Fruit fly (Drosophila melanogaster) whole organism, wandering third instar larva: ENCODE measurements around the gene CG1324.
A peak's percentile ranks its signal among the peaks of the same experiment; 100 is the strongest.

Experiments
- Abd-B ChIP-seq: fragments of >200 bp; optimal IDR thresholded peaks from 2 replicates; lab custom pipeline; 2017; ENCODE audit warnings: missing biosample characterization, missing genetic modification characterization
- CG32264 ChIP-seq: fragments of 200-800 bp; sonication (Bioruptor generic); optimal IDR thresholded peaks from 2 replicates; lab custom pipeline; 2016; ENCODE audit warnings: missing biosample characterization, missing genetic modification characterization
- CG9705 ChIP-seq: fragments of 200-800 bp; sonication (Bioruptor generic); optimal IDR thresholded peaks from 2 replicates; lab custom pipeline; 2018; ENCODE audit warnings: missing biosample characterization, mild to moderate bottlenecking, missing genetic modification characterization
- CrebA ChIP-seq: fragments of 200-800 bp; sonication (Bioruptor generic); optimal IDR thresholded peaks from 2 replicates; lab custom pipeline; 2016; ENCODE audit warnings: missing biosample characterization, mild to moderate bottlenecking, missing genetic modification characterization, borderline replicate concordance
- Dfd ChIP-seq: fragments of >200 bp; optimal IDR thresholded peaks from 2 replicates; lab custom pipeline; 2017; ENCODE audit warnings: missing biosample characterization, missing genetic modification characterization
- GATAd ChIP-seq: sonication (Bioruptor generic); optimal IDR thresholded peaks from 2 replicates; lab custom pipeline; 2016; ENCODE audit warnings: missing biosample characterization, missing genetic modification characterization
- Hnf4 ChIP-seq: fragments of 200-800 bp; sonication (Bioruptor generic); optimal IDR thresholded peaks from 2 replicates; lab custom pipeline; 2016; ENCODE audit warnings: missing biosample characterization, mild to moderate bottlenecking, missing genetic modification characterization
- Hr78 ChIP-seq: fragments of >200 bp; optimal IDR thresholded peaks from 2 replicates; lab custom pipeline; 2017; ENCODE audit warnings: missing biosample characterization, missing genetic modification characterization
- Hr83 ChIP-seq: fragments of 200-300 bp; sonication (Bioruptor generic); optimal IDR thresholded peaks from 2 replicates; lab custom pipeline; 2016; ENCODE audit warnings: missing biosample characterization, mild to moderate bottlenecking, missing genetic modification characterization, moderate library complexity; ENCODE audit not compliant: poor library complexity, severe bottlenecking
- Jra ChIP-seq: sonication (Bioruptor generic); optimal IDR thresholded peaks from 2 replicates; lab custom pipeline; 2016; ENCODE audit warnings: missing biosample characterization, missing genetic modification characterization
- Mio ChIP-seq: sonication (Bioruptor generic); optimal IDR thresholded peaks from 2 replicates; lab custom pipeline; 2016; ENCODE audit warnings: missing biosample characterization, missing genetic modification characterization
- Myc ChIP-seq: fragments of >200 bp; optimal IDR thresholded peaks from 2 replicates; lab custom pipeline; 2017
- OdsH ChIP-seq: fragments of 200-800 bp; sonication (Bioruptor generic); optimal IDR thresholded peaks from 2 replicates; lab custom pipeline; 2016; ENCODE audit warnings: missing biosample characterization, mild to moderate bottlenecking, missing genetic modification characterization
- Vsx2 ChIP-seq: fragments of 200-300, 225-300 bp; sonication (Bioruptor generic); optimal IDR thresholded peaks from 2 replicates; lab custom pipeline; 2018; ENCODE audit warnings: missing biosample characterization, missing genetic modification characterization; ENCODE audit not compliant: partially characterized antibody
- br ChIP-seq: fragments of 200-800 bp; sonication (Bioruptor generic); optimal IDR thresholded peaks from 2 replicates; lab custom pipeline; 2016; ENCODE audit warnings: missing biosample characterization, missing genetic modification characterization
- brk ChIP-seq: fragments of 200-800 bp; sonication (Bioruptor generic); optimal IDR thresholded peaks from 2 replicates; lab custom pipeline; 2016; ENCODE audit warnings: missing biosample characterization, mild to moderate bottlenecking, missing genetic modification characterization
- dmrt93B ChIP-seq: fragments of 200-800 bp; sonication (Bioruptor generic); optimal IDR thresholded peaks from 2 replicates; lab custom pipeline; 2018; ENCODE audit warnings: missing biosample characterization, mild to moderate bottlenecking, missing genetic modification characterization
- dsf ChIP-seq: sonication (Bioruptor generic); optimal IDR thresholded peaks from 2 replicates; lab custom pipeline; 2016; ENCODE audit warnings: missing biosample characterization, missing genetic modification characterization, borderline replicate concordance
- ey ChIP-seq: fragments of 200-800 bp; sonication (Bioruptor generic); optimal IDR thresholded peaks from 2 replicates; lab custom pipeline; 2016; ENCODE audit warnings: missing biosample characterization, missing genetic modification characterization
- foxo ChIP-seq, 2 experiments: fragments of 200-800 bp; sonication (Bioruptor generic); optimal IDR thresholded peaks; 2 replicates in 1 of 2; 3 replicates in 1 of 2; lab custom pipeline; 2016 to 2017; ENCODE audit warnings: missing biosample characterization in 2 of 2, missing genetic modification characterization in 2 of 2
- fru ChIP-seq: fragments of 200-800 bp; sonication (Bioruptor generic); optimal IDR thresholded peaks from 3 replicates; lab custom pipeline; 2016; ENCODE audit warnings: missing biosample characterization, mild to moderate bottlenecking, missing genetic modification characterization
- h ChIP-seq: fragments of 200-800 bp; sonication (Bioruptor generic); optimal IDR thresholded peaks from 3 replicates; lab custom pipeline; 2016; ENCODE audit warnings: missing biosample characterization, mild to moderate bottlenecking, missing genetic modification characterization
- jim ChIP-seq: fragments of 175-275, 200-325 bp; sonication (Bioruptor generic); optimal IDR thresholded peaks from 2 replicates; lab custom pipeline; 2016; ENCODE audit warnings: missing biosample characterization, mild to moderate bottlenecking, missing genetic modification characterization
- lola ChIP-seq: fragments of >200 bp; optimal IDR thresholded peaks from 2 replicates; lab custom pipeline; 2017; ENCODE audit warnings: missing biosample characterization, missing genetic modification characterization
- pan ChIP-seq: fragments of >200 bp; optimal IDR thresholded peaks from 2 replicates; lab custom pipeline; 2017
- psq ChIP-seq: fragments of 200-800 bp; sonication (Bioruptor generic); optimal IDR thresholded peaks from 3 replicates; lab custom pipeline; 2017; ENCODE audit warnings: missing biosample characterization, mild to moderate bottlenecking, missing genetic modification characterization, moderate library complexity
- rgr ChIP-seq: fragments of 200-800 bp; sonication (Bioruptor generic); optimal IDR thresholded peaks from 3 replicates; lab custom pipeline; 2016; ENCODE audit warnings: missing biosample characterization, mild to moderate bottlenecking, missing genetic modification characterization
- sage ChIP-seq: fragments of 200-800 bp; sonication (Bioruptor generic); optimal IDR thresholded peaks from 2 replicates; lab custom pipeline; 2016; ENCODE audit warnings: missing biosample characterization, mild to moderate bottlenecking, missing genetic modification characterization
- sv ChIP-seq: fragments of 200-800 bp; sonication (Bioruptor generic); optimal IDR thresholded peaks from 3 replicates; lab custom pipeline; 2016; ENCODE audit warnings: missing biosample characterization, missing genetic modification characterization
- tai ChIP-seq: sonication (Bioruptor generic); optimal IDR thresholded peaks from 2 replicates; lab custom pipeline; 2016; ENCODE audit warnings: missing biosample characterization, missing genetic modification characterization
- usp ChIP-seq: fragments of >200 bp; optimal IDR thresholded peaks from 2 replicates; lab custom pipeline; 2017; ENCODE audit warnings: missing biosample characterization, missing genetic modification characterization
- woc ChIP-seq: sonication (Bioruptor generic); optimal IDR thresholded peaks from 2 replicates; lab custom pipeline; 2016; ENCODE audit warnings: missing biosample characterization, mild to moderate bottlenecking, missing genetic modification characterization

Gene CG1324

DNA sequence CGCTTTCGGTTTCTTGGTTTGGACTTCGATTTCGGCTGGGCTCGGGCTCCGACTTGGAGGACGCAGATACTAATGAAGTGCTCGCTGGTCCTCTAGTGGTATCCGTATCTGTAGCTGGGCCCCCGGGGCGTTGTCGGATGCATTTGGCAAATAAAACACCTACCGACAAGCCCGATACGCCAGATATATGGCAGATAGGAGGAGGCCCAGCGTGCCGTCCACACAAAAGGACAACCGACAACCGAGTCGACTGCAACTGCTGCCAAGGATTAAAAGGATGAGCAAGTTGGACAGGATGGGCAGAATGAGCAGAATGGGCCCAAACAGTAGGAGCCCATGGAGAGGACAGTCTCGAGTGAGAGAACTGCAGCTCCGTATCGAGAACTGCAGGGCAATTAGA is 3.8 kb upstream of the CG1324 start:
- TF ChIP-seq fru (GFP tag; lab: Kevin White, UChicago) (no peak), Hr83 (GFP tag; lab: Kevin White, UChicago) (no peak), Dfd (no peak), rgr (no peak), h (GFP tag; lab: Kevin White, UChicago) (no peak), Abd-B (GFP tag; lab: Kevin White, UChicago) (no peak), ey (GFP tag; lab: Kevin White, UChicago) (no peak), CrebA (GFP tag; lab: Kevin White, UChicago) (no peak), Hnf4 (no peak), Jra (GFP tag; lab: Kevin White, UChicago) (no peak), sage (GFP tag; lab: Kevin White, UChicago) (no peak), Mio (GFP tag; lab: Kevin White, UChicago) (no peak), CG32264 (no peak), dmrt93B (no peak), OdsH (GFP tag; lab: Kevin White, UChicago) (no peak), CG9705 (no peak), GATAd (no peak)

dm6 chrX:20731492-20731891 is 4.3 kb downstream of the CG1324 start:
- TF ChIP-seq lola (GFP tag; lab: Kevin White, UChicago) (no peak), CrebA (GFP tag; lab: Kevin White, UChicago) (no peak), Myc (lab: Kevin White, UChicago) (no peak), GATAd (no peak), CG32264 (no peak), dsf (GFP tag; lab: Kevin White, UChicago) (no peak), Hr83 (GFP tag; lab: Kevin White, UChicago) (no peak), pan (lab: Kevin White, UChicago) (no peak)

- TF ChIP-seq h (GFP tag; lab: Kevin White, UChicago) (no peak), Vsx2 (GFP tag; lab: Kevin White, UChicago) (no peak), Hr78 (no peak), Myc (lab: Kevin White, UChicago) (no peak), sage (GFP tag; lab: Kevin White, UChicago) (no peak), foxo (GFP tag; optimal IDR thresholded peaks at IDR 0.05; lab: Kevin White, UChicago) (peak in 1 of 2 experiments; percentile 6), CrebA (GFP tag; lab: Kevin White, UChicago) (no peak), woc (no peak), lola (GFP tag; lab: Kevin White, UChicago) (no peak)
These were observed 7.2 kb downstream of the CG1324 start for dm6 chrX:20728591-20728990.

dm6 chrX:20724475-20724874 is 11.3 kb downstream of the CG1324 start:
- no peak for TF ChIP-seq br
- TF ChIP-seq, all 38 proteins: peak for 0

DNA sequence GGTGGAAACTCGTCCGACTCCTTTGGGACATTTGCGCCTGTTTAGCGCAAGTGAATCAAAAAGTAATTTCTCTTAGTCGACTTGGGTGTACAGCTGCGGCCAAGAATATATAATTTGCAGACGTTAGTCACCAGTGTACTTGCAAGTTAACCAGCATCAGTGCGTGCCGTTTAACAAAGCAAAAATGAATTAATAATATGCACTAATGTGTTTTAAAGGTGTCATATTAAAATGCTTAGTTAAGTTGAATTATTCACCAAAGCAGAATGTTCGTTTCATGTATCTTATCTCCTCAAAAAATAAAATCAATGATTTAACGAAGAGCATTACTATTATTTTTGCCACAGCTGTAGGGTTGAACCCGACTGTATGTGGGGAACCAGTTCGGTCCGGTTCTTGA is 12.6 kb downstream of the CG1324 start:
- TF ChIP-seq usp (GFP tag; lab: Kevin White, UChicago) (no peak), jim (no peak), CrebA (GFP tag; lab: Kevin White, UChicago) (no peak), brk (GFP tag; lab: Kevin White, UChicago) (no peak), CG32264 (no peak)
- TF ChIP-seq, all 38 proteins: peak for 0

- no peak for TF ChIP-seq brk (GFP tag; lab: Kevin White, UChicago)
- no peak for TF ChIP-seq Myc (lab: Kevin White, UChicago)
- no peak for TF ChIP-seq CrebA (GFP tag; lab: Kevin White, UChicago)
- TF ChIP-seq sv (GFP tag; lab: Kevin White, UChicago), result no peak
- no peak for TF ChIP-seq psq (GFP tag; lab: Kevin White, UChicago)
- TF ChIP-seq CG32264, result no peak
- no peak for TF ChIP-seq ey (GFP tag; lab: Kevin White, UChicago)
- TF ChIP-seq Mio (GFP tag; lab: Kevin White, UChicago), result no peak
- no peak for TF ChIP-seq Dfd
- TF ChIP-seq usp (GFP tag; lab: Kevin White, UChicago), result no peak
- TF ChIP-seq fru (GFP tag; lab: Kevin White, UChicago), result no peak
- no peak for TF ChIP-seq woc
- TF ChIP-seq pan (lab: Kevin White, UChicago), result no peak
- TF ChIP-seq Jra (GFP tag; lab: Kevin White, UChicago), result no peak
- TF ChIP-seq Hr83 (GFP tag; lab: Kevin White, UChicago), result no peak
- no peak for TF ChIP-seq Hnf4
- TF ChIP-seq tai (GFP tag; lab: Kevin White, UChicago), result no peak
- no peak for TF ChIP-seq foxo (GFP tag; optimal IDR thresholded peaks at IDR 0.05; lab: Kevin White, UChicago)
- no peak for TF ChIP-seq CG9705
These were observed 13.9 kb downstream of the CG1324 start for dm6 chrX:20721724-20722344.
